Fruit fly (Drosophila melanogaster) whole organism, embryonic: ENCODE results near the gene enc.

Experiments
- ATbp ChIP-seq: fragments of 200-800 bp; sonication (Bioruptor generic); optimal IDR thresholded peaks from 2 replicates; lab custom pipeline; 2017; ENCODE audit warnings: missing biosample characterization, mild to moderate bottlenecking, missing genetic modification characterization, missing genetic modification reagents
- BEAF-32 ChIP-seq: fragments of 200-800 bp; sonication (Bioruptor generic); optimal IDR thresholded peaks from 3 replicates; lab custom pipeline; 2017; ENCODE audit warnings: missing biosample characterization, missing genetic modification characterization, mild to moderate bottlenecking, moderate library complexity, missing genetic modification reagents
- CG10147 ChIP-seq: fragments of 200-800 bp; sonication (Bioruptor generic); optimal IDR thresholded peaks from 2 replicates; lab custom pipeline; 2019; ENCODE audit warnings: missing biosample characterization, mild to moderate bottlenecking, missing genetic modification characterization, moderate library complexity
- CG1024 ChIP-seq: fragments of 200-800 bp; sonication (Bioruptor generic); IDR thresholded peaks from 2 replicates; pipeline ENCODE4 v1.3.6; 2022; ENCODE audit warnings: missing biosample characterization, missing genetic modification characterization
- CG10267 ChIP-seq: fragments of 200-800 bp; sonication (Bioruptor generic); optimal IDR thresholded peaks from 2 replicates; lab custom pipeline; 2018; ENCODE audit warnings: missing biosample characterization, mild to moderate bottlenecking, missing genetic modification characterization, moderate library complexity
- CG10366 ChIP-seq: fragments of 200-800 bp; sonication (Bioruptor generic); IDR thresholded peaks from 2 replicates; pipeline ENCODE4 v1.3.6; 2022; ENCODE audit warnings: missing biosample characterization, missing genetic modification characterization
- CG12155 ChIP-seq: fragments of 200-800 bp; sonication (Bioruptor generic); optimal IDR thresholded peaks from 3 replicates; lab custom pipeline; 2016; ENCODE audit warnings: missing biosample characterization, missing genetic modification characterization
- CG12769 ChIP-seq: fragments of 200-800 bp; sonication (Bioruptor generic); optimal IDR thresholded peaks from 2 replicates; lab custom pipeline; 2019; ENCODE audit warnings: missing biosample characterization, mild to moderate bottlenecking, missing genetic modification characterization, moderate library complexity
- CG15269 ChIP-seq: fragments of 200-800 bp; sonication (Bioruptor generic); optimal IDR thresholded peaks from 2 replicates; lab custom pipeline; 2018; ENCODE audit warnings: missing biosample characterization, mild to moderate bottlenecking, missing genetic modification characterization, moderate library complexity
- CG1529 ChIP-seq: fragments of 200-800 bp; sonication (Bioruptor generic); optimal IDR thresholded peaks from 3 replicates; lab custom pipeline; 2018; ENCODE audit warnings: missing biosample characterization, missing genetic modification characterization
- CG18011 ChIP-seq: fragments of 200-800 bp; sonication (Bioruptor generic); optimal IDR thresholded peaks from 2 replicates; lab custom pipeline; 2017; ENCODE audit warnings: missing biosample characterization, missing genetic modification characterization, mild to moderate bottlenecking, moderate library complexity, missing genotype
- CG2116 ChIP-seq: fragments of 200-800 bp; sonication (Bioruptor generic); optimal IDR thresholded peaks from 3 replicates; lab custom pipeline; 2018; ENCODE audit warnings: missing biosample characterization, mild to moderate bottlenecking, missing genetic modification characterization
- CG2712 ChIP-seq: fragments of 200-800 bp; optimal IDR thresholded peaks from 3 replicates; lab custom pipeline; 2019; ENCODE audit warnings: missing biosample characterization, mild to moderate bottlenecking, missing genetic modification characterization, moderate library complexity
- CG30431 ChIP-seq: fragments of 200-800 bp; sonication (Bioruptor generic); optimal IDR thresholded peaks from 2 replicates; lab custom pipeline; 2017; ENCODE audit warnings: missing biosample characterization, missing genetic modification characterization
- CG34422 ChIP-seq: fragments of 200-800 bp; sonication (Bioruptor generic); IDR thresholded peaks from 3 replicates; pipeline ENCODE4 v1.3.6; 2022; ENCODE audit warnings: missing biosample characterization, missing genetic modification characterization
- CG4282 ChIP-seq: fragments of 200-800 bp; sonication (Bioruptor generic); optimal IDR thresholded peaks from 2 replicates; lab custom pipeline; 2016; ENCODE audit warnings: missing biosample characterization, missing genetic modification characterization
- CG43689 ChIP-seq: fragments of 200-800 bp; sonication (Bioruptor generic); IDR thresholded peaks from 2 replicates; pipeline ENCODE4 v1.3.6; 2022; ENCODE audit warnings: missing biosample characterization, missing genetic modification characterization
- CG4707 ChIP-seq: fragments of 200-800 bp; sonication (Bioruptor generic); optimal IDR thresholded peaks from 2 replicates; lab custom pipeline; 2018; ENCODE audit warnings: missing biosample characterization, mild to moderate bottlenecking, missing genetic modification characterization, moderate library complexity
- CG6272 ChIP-seq: fragments of 200-800 bp; sonication (Bioruptor generic); IDR thresholded peaks from 2 replicates; pipeline ENCODE4 v1.3.6; 2022; ENCODE audit warnings: missing biosample characterization, missing genetic modification characterization
- CG6689 ChIP-seq: fragments of 200-800 bp; sonication (Bioruptor generic); IDR thresholded peaks from 2 replicates; pipeline ENCODE4 v1.3.6; 2022; ENCODE audit warnings: missing biosample characterization, missing genetic modification characterization
- CG6765 ChIP-seq: fragments of 200-800 bp; sonication (Bioruptor generic); optimal IDR thresholded peaks from 3 replicates; lab custom pipeline; 2017; ENCODE audit warnings: missing biosample characterization, mild to moderate bottlenecking, missing genetic modification characterization
- CG7271 ChIP-seq: fragments of 200-800 bp; sonication (Bioruptor generic); optimal IDR thresholded peaks from 2 replicates; lab custom pipeline; 2018; ENCODE audit warnings: missing biosample characterization, mild to moderate bottlenecking, missing genetic modification characterization, moderate library complexity
- CG7987 ChIP-seq: fragments of 200-800 bp; sonication (Bioruptor generic); optimal IDR thresholded peaks from 2 replicates; lab custom pipeline; 2018; ENCODE audit warnings: missing biosample characterization, mild to moderate bottlenecking, missing genetic modification characterization, moderate library complexity
- CG8089 ChIP-seq: fragments of 200-800 bp; sonication (Bioruptor generic); optimal IDR thresholded peaks from 3 replicates; lab custom pipeline; 2016; ENCODE audit warnings: missing biosample characterization, missing genetic modification characterization
- CG9932 ChIP-seq: fragments of 200-800 bp; sonication (Bioruptor generic); IDR thresholded peaks from 2 replicates; pipeline ENCODE4 v1.3.6; 2022; ENCODE audit warnings: missing biosample characterization, missing genetic modification characterization
- Dip3 ChIP-seq: fragments of 200-800 bp; sonication (Bioruptor generic); optimal IDR thresholded peaks from 3 replicates; lab custom pipeline; 2016; ENCODE audit warnings: missing biosample characterization, missing genetic modification characterization
- Dp ChIP-seq: fragments of 200-800 bp; sonication (Bioruptor generic); optimal IDR thresholded peaks from 2 replicates; lab custom pipeline; 2018; ENCODE audit warnings: missing biosample characterization, mild to moderate bottlenecking, missing genetic modification characterization, moderate library complexity
- HLH54F ChIP-seq: fragments of 200-800 bp; sonication (Bioruptor generic); optimal IDR thresholded peaks from 3 replicates; lab custom pipeline; 2016; ENCODE audit warnings: missing biosample characterization, missing genetic modification characterization
- Jarid2 ChIP-seq: fragments of 200-800 bp; sonication (Bioruptor generic); optimal IDR thresholded peaks from 3 replicates; lab custom pipeline; 2017; ENCODE audit warnings: mild to moderate bottlenecking, missing biosample characterization, missing genetic modification reagents, missing genetic modification characterization
- Lhr ChIP-seq: fragments of 200-800 bp; sonication (Bioruptor generic); optimal IDR thresholded peaks from 3 replicates; lab custom pipeline; 2017; ENCODE audit warnings: mild to moderate bottlenecking, missing biosample characterization, missing genetic modification reagents, missing genetic modification characterization
- Mrtf ChIP-seq: fragments of 200-800 bp; sonication (Bioruptor generic); IDR thresholded peaks from 3 replicates; pipeline ENCODE4 v1.3.6; 2022; ENCODE audit warnings: missing biosample characterization, missing genetic modification characterization
- Nf-YC ChIP-seq: fragments of 200-800 bp; optimal IDR thresholded peaks from 3 replicates; lab custom pipeline; 2019; ENCODE audit warnings: missing biosample characterization, mild to moderate bottlenecking, missing genetic modification characterization, moderate library complexity
- NfI ChIP-seq: fragments of 200-800 bp; sonication (Bioruptor generic); optimal IDR thresholded peaks from 3 replicates; lab custom pipeline; 2018; ENCODE audit warnings: missing biosample characterization, mild to moderate bottlenecking, missing genetic modification characterization, moderate library complexity
- Ravus ChIP-seq: fragments of 200-800 bp; sonication (Bioruptor generic); IDR thresholded peaks from 2 replicates; pipeline ENCODE4 v1.3.6; 2022; ENCODE audit warnings: missing biosample characterization, missing genetic modification characterization
- Sry-δ ChIP-seq: fragments of 200-800 bp; sonication (Bioruptor generic); optimal IDR thresholded peaks from 2 replicates; lab custom pipeline; 2016; ENCODE audit warnings: missing biosample characterization, missing genetic modification characterization
- ara ChIP-seq: fragments of 200-800 bp; sonication (Bioruptor generic); IDR thresholded peaks from 2 replicates; pipeline ENCODE4 v1.3.6; 2022; ENCODE audit warnings: missing biosample characterization, missing genetic modification characterization
- bsh ChIP-seq, 2 experiments: fragments of 200-800 bp; sonication (Bioruptor generic); optimal IDR thresholded peaks; 2 replicates each; lab custom pipeline; 2017 to 2018; ENCODE audit warnings: mild to moderate bottlenecking in 2 of 2, missing biosample characterization in 2 of 2, missing genetic modification characterization in 2 of 2, moderate library complexity in 1 of 2
- dimm ChIP-seq: fragments of 200-800 bp; sonication (Bioruptor generic); IDR thresholded peaks from 2 replicates; pipeline ENCODE4 v1.3.6; 2022; ENCODE audit warnings: missing biosample characterization, missing genetic modification characterization
- emc ChIP-seq: fragments of 200-800 bp; sonication (Bioruptor generic); optimal IDR thresholded peaks from 2 replicates; lab custom pipeline; 2016; ENCODE audit warnings: missing biosample characterization, missing genetic modification characterization
- fd96Cb ChIP-seq: fragments of 200-800 bp; sonication (Bioruptor generic); optimal IDR thresholded peaks from 2 replicates; lab custom pipeline; 2018; ENCODE audit warnings: missing biosample characterization, mild to moderate bottlenecking, missing genetic modification characterization, moderate library complexity
- gcm ChIP-seq: fragments of 200-800 bp; sonication (Bioruptor generic); optimal IDR thresholded peaks from 2 replicates; lab custom pipeline; 2019; ENCODE audit warnings: missing biosample characterization, mild to moderate bottlenecking, missing genetic modification characterization, moderate library complexity
- hb ChIP-seq: fragments of 200-800 bp; sonication (Bioruptor generic); IDR thresholded peaks from 3 replicates; pipeline ENCODE4 v1.3.6; 2022; ENCODE audit warnings: missing biosample characterization, missing genetic modification characterization; ENCODE audit not compliant: partially characterized antibody
- jigr1 ChIP-seq: fragments of 200-800 bp; sonication (Bioruptor generic); IDR thresholded peaks from 3 replicates; pipeline ENCODE4 v1.3.6; 2022; ENCODE audit warnings: missing biosample characterization, missing genetic modification characterization
- scrt ChIP-seq: fragments of 200-800 bp; sonication (Bioruptor generic); optimal IDR thresholded peaks from 2 replicates; lab custom pipeline; 2018; ENCODE audit warnings: missing biosample characterization, mild to moderate bottlenecking, missing genetic modification characterization, moderate library complexity
- sisA ChIP-seq: fragments of 200-800 bp; sonication (Bioruptor generic); IDR thresholded peaks from 2 replicates; pipeline ENCODE4 v1.3.6; 2022; ENCODE audit warnings: missing biosample characterization, missing genetic modification characterization
- slp2 ChIP-seq: fragments of 200-800 bp; sonication (Bioruptor generic); optimal IDR thresholded peaks from 2 replicates; lab custom pipeline; 2016; ENCODE audit warnings: missing biosample characterization, missing genetic modification characterization
- unc-4 ChIP-seq: fragments of 200-800 bp; sonication (Bioruptor generic); IDR thresholded peaks from 2 replicates; pipeline ENCODE4 v1.3.6; 2022; ENCODE audit warnings: missing biosample characterization, missing genetic modification characterization; ENCODE audit not compliant: partially characterized antibody
- vnd ChIP-seq: fragments of 200-800 bp; sonication (Bioruptor generic); IDR thresholded peaks from 3 replicates; pipeline ENCODE4 v1.3.6; 2022; ENCODE audit warnings: missing biosample characterization, missing genetic modification characterization; ENCODE audit not compliant: partially characterized antibody
- zen2 ChIP-seq: fragments of 200-800 bp; sonication (Bioruptor generic); IDR thresholded peaks from 3 replicates; pipeline ENCODE4 v1.3.6; 2022; ENCODE audit warnings: missing biosample characterization, missing genetic modification characterization; ENCODE audit not compliant: partially characterized antibody

The enc gene

DNA sequence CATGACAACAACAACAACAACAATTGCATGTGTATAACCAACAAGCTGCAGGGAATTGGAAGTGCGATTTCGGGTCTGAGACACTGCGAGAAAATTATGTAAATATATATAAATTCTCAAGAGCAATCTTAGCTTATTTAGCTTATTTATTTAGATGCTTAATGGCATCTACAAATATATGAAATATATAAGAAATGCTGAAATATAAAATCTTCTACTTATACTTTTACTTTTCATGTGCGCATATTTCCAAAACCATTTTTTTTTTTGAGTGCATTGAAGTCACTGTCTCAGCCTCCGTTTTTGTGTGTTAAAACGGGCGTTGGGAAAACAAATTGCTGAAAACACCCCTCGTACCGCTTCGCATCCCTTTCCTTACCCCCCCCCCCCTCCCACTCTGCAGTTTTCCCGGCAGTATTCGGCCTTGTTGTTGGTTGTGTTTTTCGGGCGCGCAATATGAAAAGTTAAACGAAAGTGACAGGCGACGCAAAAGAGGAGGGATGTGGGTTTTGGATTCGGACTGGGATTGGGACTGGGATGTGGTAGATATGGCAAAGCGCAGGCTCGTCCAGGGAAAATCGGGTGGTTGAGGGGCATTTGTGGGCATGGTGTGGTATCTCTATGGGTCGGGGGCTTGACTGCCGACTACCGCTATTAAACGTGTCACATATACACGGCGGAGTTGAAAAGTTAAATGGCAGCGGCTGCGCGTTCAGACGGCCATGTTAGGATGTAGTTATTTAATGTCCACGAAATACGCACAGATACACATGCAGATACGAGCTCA is 36.9 kb downstream of the enc start (continued):
- TF ChIP-seq CG6689 (GFP tag; lab: Robert Waterston, UW) (peak; percentile 69), CG4707 (GFP tag; lab: Kevin White, UChicago) (peak; percentile 32), CG2712 (peak; percentile 68), sisA (GFP tag; lab: Robert Waterston, UW) (peak; percentile 53), CG12155 (GFP tag; lab: Kevin White, UChicago) (peak; percentile 13), jigr1 (GFP tag; lab: Robert Waterston, UW) (no peak), Nf-YC (tag; lab: Kevin White, UChicago) (peak; percentile 89), CG43689 (no peak), CG7271 (tag; lab: Kevin White, UChicago) (no peak), emc (no peak), CG10366 (GFP tag; lab: Robert Waterston, UW) (peak; percentile 20; the same call in 1 of the 2 replicates), slp2 (GFP tag; lab: Kevin White, UChicago) (no peak), vnd (GFP tag; lab: Robert Waterston, UW) (no peak), dimm (GFP tag; lab: Robert Waterston, UW) (no peak), CG34422 (GFP tag; lab: Robert Waterston, UW) (no peak), NfI (GFP tag; lab: Kevin White, UChicago) (no peak), scrt (GFP tag; lab: Kevin White, UChicago) (peak; percentile 83), fd96Cb (peak; percentile 41), zen2 (GFP tag; lab: Robert Waterston, UW) (no peak; the same call in 2 of the 3 replicates), BEAF-32 (no peak), CG2116 (GFP tag; lab: Kevin White, UChicago) (peak; percentile 12), CG18011 (GFP tag; lab: Kevin White, UChicago) (no peak), Lhr (GFP tag; lab: Kevin White, UChicago) (peak; percentile 32), CG12769 (tag; lab: Kevin White, UChicago) (no peak), CG4282 (GFP tag; lab: Kevin White, UChicago) (no peak), CG9932 (GFP tag; lab: Robert Waterston, UW) (no peak), CG7987 (GFP tag; lab: Kevin White, UChicago) (no peak), CG10147 (no peak), CG15269 (tag; lab: Kevin White, UChicago) (peak; percentile 50), CG8089 (no peak), ara (GFP tag; lab: Robert Waterston, UW) (peak; percentile 77; the same call in 1 of the 2 replicates), bsh (GFP tag; optimal IDR thresholded peaks at IDR 0.05; lab: Kevin White, UChicago) (peak in 1 of 2 experiments; percentile 82), CG10267 (tag; lab: Kevin White, UChicago) (peak; percentile 69), CG30431 (GFP tag; lab: Kevin White, UChicago) (peak; percentile 6), ATbp (peak; percentile 45), Dip3 (GFP tag; lab: Kevin White, UChicago) (no peak), Ravus (GFP tag; lab: Robert Waterston, UW) (no peak), Sry-δ (GFP tag; lab: Kevin White, UChicago) (no peak), HLH54F (no peak), CG6272 (GFP tag; lab: Robert Waterston, UW) (no peak), CG1024 (GFP tag; lab: Robert Waterston, UW) (peak; percentile 51), Dp (GFP tag; lab: Kevin White, UChicago) (no peak), gcm (GFP tag; lab: Kevin White, UChicago) (peak; percentile 55), Mrtf (GFP tag; lab: Robert Waterston, UW) (no peak), CG6765 (GFP tag; lab: Kevin White, UChicago) (no peak), CG1529 (GFP tag; lab: Kevin White, UChicago) (peak; percentile 50), unc-4 (GFP tag; lab: Robert Waterston, UW) (no peak), hb (GFP tag; lab: Robert Waterston, UW) (no peak), Jarid2 (GFP tag; lab: Kevin White, UChicago) (peak; percentile 11)
